Worm (Caenorhabditis elegans) whole organism, young adult: Measurements from ENCODE around the gene fbxa-167.

Experiments used
- F52B5.7 ChIP-seq: sonication (generic microtip); optimal IDR thresholded peaks from 2 replicates; lab custom pipeline; 2016; ENCODE audit warnings: mild to moderate bottlenecking, missing genetic modification characterization, missing compliant biosample characterization
- egrh-3 ChIP-seq: fragments of 200-800 bp; sonication (Bioruptor generic); IDR thresholded peaks from 2 replicates; pipeline ENCODE4 v1.3.6; 2022; ENCODE audit warnings: missing genetic modification reagents, missing genetic modification characterization, missing compliant biosample characterization
- hlh-12 ChIP-seq: sonication (generic microtip); optimal IDR thresholded peaks from 2 replicates; lab custom pipeline; 2016; ENCODE audit warnings: missing genetic modification characterization, missing compliant biosample characterization
- hmg-20 ChIP-seq: fragments of 200-800 bp; sonication (Bioruptor generic); IDR thresholded peaks from 2 replicates; pipeline ENCODE4 v1.3.6; 2022; ENCODE audit warnings: missing genetic modification reagents, missing genetic modification characterization, missing compliant biosample characterization
- hrde-1 ChIP-seq: sonication (generic microtip); optimal IDR thresholded peaks from 2 replicates; lab custom pipeline; 2016; ENCODE audit warnings: missing genetic modification characterization, mild to moderate bottlenecking, missing compliant biosample characterization, moderate library complexity, missing genotype, missing genetic modification reagents, borderline replicate concordance
- madf-6 ChIP-seq: fragments of 200-800 bp; sonication (Bioruptor generic); IDR thresholded peaks from 2 replicates; pipeline ENCODE4 v1.3.6; 2022; ENCODE audit warnings: missing genetic modification reagents, missing genetic modification characterization, missing compliant biosample characterization
- nhr-179 ChIP-seq: sonication (generic microtip); optimal IDR thresholded peaks from 2 replicates; lab custom pipeline; 2016; ENCODE audit warnings: mild to moderate bottlenecking, missing genetic modification characterization, missing compliant biosample characterization
- snpc-3.4 ChIP-seq: sonication (generic microtip); optimal IDR thresholded peaks from 2 replicates; lab custom pipeline; 2017; ENCODE audit warnings: missing genetic modification characterization, mild to moderate bottlenecking, missing compliant biosample characterization, antibody characterized with exemption, moderate library complexity, missing genotype, missing genetic modification reagents
- tlf-1 ChIP-seq: fragments of 200-800 bp; sonication (Bioruptor generic); optimal IDR thresholded peaks from 2 replicates; lab custom pipeline; 2018; ENCODE audit warnings: mild to moderate bottlenecking, missing genetic modification characterization, missing compliant biosample characterization
- unc-130 ChIP-seq: sonication (generic microtip); optimal IDR thresholded peaks from 2 replicates; lab custom pipeline; 2016; ENCODE audit warnings: missing genetic modification reagents, missing genetic modification characterization, missing compliant biosample characterization
- unc-62 ChIP-seq: fragments of 150-350 bp; optimal IDR thresholded peaks from 2 replicates; lab custom pipeline; 2014; ENCODE audit warnings: missing biosample characterization, missing genetic modification reagents, missing genetic modification characterization

- TF ChIP-seq unc-130 (GFP tag; lab: Kevin White, UChicago) (no peak), hmg-20 (GFP tag; lab: Robert Waterston, UW) (no peak), F52B5.7 (tag; lab: Kevin White, UChicago) (no peak), nhr-179 (tag; lab: Kevin White, UChicago) (no peak), snpc-3.4 (no peak), tlf-1 (GFP tag; lab: Kevin White, UChicago) (no peak), egrh-3 (GFP tag; lab: Robert Waterston, UW) (no peak), unc-62 (GFP tag; lab: Kevin White, UChicago) (no peak), madf-6 (no peak), hrde-1 (tag; lab: Kevin White, UChicago) (no peak), hlh-12 (tag; lab: Kevin White, UChicago) (no peak)
Observed at ce11 chrII:13685581-13685980, 44.3 kb downstream of the fbxa-167 start.
